Fruit fly (Drosophila melanogaster): ENCODE results near the gene betaCOP.
A peak's percentile ranks its signal among the peaks of the same experiment; 100 is the strongest.

betaCOP gene

dm6 chrX:18370775-18371735, 14.0 kb downstream of the betaCOP start (continued):
- TF ChIP-seq fd3F (GFP tag; optimal IDR thresholded peaks at IDR 0.05) (no peak), bigmax (GFP tag; optimal IDR thresholded peaks at IDR 0.05) (no peak), ken (GFP tag; IDR thresholded peaks at IDR 0.05) (no peak; the same call in 2 of the 3 replicates), Mes4 (GFP tag; optimal IDR thresholded peaks at IDR 0.05) (no peak), sr (GFP tag; IDR thresholded peaks at IDR 0.05) (no peak), ab (GFP tag; optimal IDR thresholded peaks at IDR 0.05) (no peak), gcm2 (GFP tag; optimal IDR thresholded peaks at IDR 0.05) (no peak), CG12942 (GFP tag; optimal IDR thresholded peaks at IDR 0.05) (no peak), HLH3B (GFP tag; IDR thresholded peaks at IDR 0.05) (no peak), Hey (tag; optimal IDR thresholded peaks at IDR 0.05) (no peak), CG11093 (GFP tag; IDR thresholded peaks at IDR 0.05) (no peak), CG12104 (GFP tag; optimal IDR thresholded peaks at IDR 0.05) (no peak), odd (GFP tag; optimal IDR thresholded peaks at IDR 0.05) (no peak), hth (optimal IDR thresholded peaks at IDR 0.05) (no peak), CG8944 (GFP tag; optimal IDR thresholded peaks at IDR 0.05) (peak; percentile 24), CG6813 (GFP tag; optimal IDR thresholded peaks at IDR 0.05) (no peak), CG8765 (GFP tag; IDR thresholded peaks at IDR 0.05) (no peak), chinmo (GFP tag; IDR thresholded peaks at IDR 0.05; ENCODE audit: partially characterized antibody) (peak; percentile 99), run (tag; optimal IDR thresholded peaks at IDR 0.05) (no peak), CG6791 (GFP tag; IDR thresholded peaks at IDR 0.05; ENCODE audit: partially characterized antibody) (peak; percentile 98), pita (GFP tag; optimal IDR thresholded peaks at IDR 0.05) (peak; percentile 87), CG4820 (GFP tag; optimal IDR thresholded peaks at IDR 0.05) (no peak), CG14965 (GFP tag; optimal IDR thresholded peaks at IDR 0.05; ENCODE audit: borderline replicate concordance) (no peak), rib (GFP tag; IDR thresholded peaks at IDR 0.05) (no peak), ash1 (GFP tag; optimal IDR thresholded peaks at IDR 0.05) (no peak), Xrp1 (GFP tag; IDR thresholded peaks at IDR 0.05) (no peak), CG7987 (GFP tag; optimal IDR thresholded peaks at IDR 0.05) (no peak), CG11723 (GFP tag; optimal IDR thresholded peaks at IDR 0.05) (no peak), CG7357 (GFP tag; IDR thresholded peaks at IDR 0.05) (no peak), chif (GFP tag; optimal IDR thresholded peaks at IDR 0.05) (peak in 1 of 2 experiments; percentile 28), cwo (GFP tag; optimal IDR thresholded peaks at IDR 0.05) (no peak), CG4424 (GFP tag; optimal IDR thresholded peaks at IDR 0.05) (no peak), insv (GFP tag; optimal IDR thresholded peaks at IDR 0.05) (no peak), tup (GFP tag; optimal IDR thresholded peaks at IDR 0.05) (no peak), Camta (GFP tag; optimal IDR thresholded peaks at IDR 0.05) (no peak), Hr39 (optimal IDR thresholded peaks at IDR 0.05) (no peak), pho (GFP tag; optimal IDR thresholded peaks at IDR 0.05) (peak; percentile 59), CG9817 (tag; optimal IDR thresholded peaks at IDR 0.05) (peak; percentile 41), BEAF-32 (GFP tag; optimal IDR thresholded peaks at IDR 0.05) (peak; percentile 100), CG33557 (GFP tag; optimal IDR thresholded peaks at IDR 0.05) (no peak), CG16863 (GFP tag; optimal IDR thresholded peaks at IDR 0.05) (no peak), CG14014 (GFP tag; IDR thresholded peaks at IDR 0.05) (no peak), croc (GFP tag; conservative IDR thresholded peaks at IDR 0.05) (no peak), jumu (GFP tag; optimal IDR thresholded peaks at IDR 0.05) (peak; percentile 46), CG15601 (tag; optimal IDR thresholded peaks at IDR 0.05) (peak; percentile 25), Kr (GFP tag; optimal IDR thresholded peaks at IDR 0.05) (no peak), CG31224 (GFP tag; IDR thresholded peaks at IDR 0.05) (no peak), lbe (GFP tag; optimal IDR thresholded peaks at IDR 0.05) (peak; percentile 20), Adf1 (GFP tag; IDR thresholded peaks at IDR 0.05) (no peak; the same call in 1 of the 2 replicates), CG14667 (GFP tag; IDR thresholded peaks at IDR 0.05) (no peak)
